Fruit fly (Drosophila melanogaster): ENCODE results near the gene ftz-f1.
A peak's percentile ranks its signal among the peaks of the same experiment; 100 is the strongest.

dm6 chr3L:18848436-18848835 is 47.3 kb upstream of the ftz-f1 start:
- TF ChIP-seq CG32006 (GFP tag; optimal IDR thresholded peaks at IDR 0.05) (no peak), CG7368 (GFP tag; optimal IDR thresholded peaks at IDR 0.05) (peak; percentile 13), net (GFP tag; optimal IDR thresholded peaks at IDR 0.05) (no peak), Hr39 (GFP tag; optimal IDR thresholded peaks at IDR 0.05) (peak; percentile 53), CG16779 (tag; optimal IDR thresholded peaks at IDR 0.05) (no peak), svp (GFP tag) (no peak), Lpt (GFP tag; optimal IDR thresholded peaks at IDR 0.05) (no peak), pdm3 (GFP tag; optimal IDR thresholded peaks at IDR 0.05) (peak; percentile 66), acj6 (GFP tag; optimal IDR thresholded peaks at IDR 0.05) (peak; percentile 25), Gug (GFP tag; IDR thresholded peaks at IDR 0.05) (no peak), CG10631 (GFP tag; optimal IDR thresholded peaks at IDR 0.05) (no peak)

All from whole organism, prepupa.